Worm (Caenorhabditis elegans) whole organism, young adult: ENCODE results near the gene sma-6.
A peak's percentile ranks its signal among the peaks of the same experiment; 100 is the strongest.

Source experiments
- B0336.3 ChIP-seq: fragments of 200-800 bp; sonication (Bioruptor generic); IDR thresholded peaks from 2 replicates; pipeline ENCODE4 v1.3.6; 2022; ENCODE audit warnings: missing genetic modification characterization, missing compliant biosample characterization
- C06A6.2 ChIP-seq: fragments of 200-800 bp; sonication (Bioruptor generic); conservative IDR thresholded peaks from 2 replicates; pipeline ENCODE4 v1.3.6; 2022; ENCODE audit warnings: missing genetic modification characterization, missing compliant biosample characterization
- F10E7.11 ChIP-seq: sonication (generic microtip); optimal IDR thresholded peaks from 2 replicates; lab custom pipeline; 2017; ENCODE audit warnings: mild to moderate bottlenecking, missing genetic modification characterization, moderate library complexity, missing compliant biosample characterization
- F22D6.2 ChIP-seq: sonication (generic microtip); optimal IDR thresholded peaks from 2 replicates; lab custom pipeline; 2016; ENCODE audit warnings: mild to moderate bottlenecking, missing genetic modification characterization, missing compliant biosample characterization
- F23B12.7 ChIP-seq: sonication (generic microtip); optimal IDR thresholded peaks from 2 replicates; lab custom pipeline; 2017; ENCODE audit warnings: missing genetic modification characterization, mild to moderate bottlenecking, missing compliant biosample characterization, antibody characterized with exemption, moderate library complexity; ENCODE audit not compliant: insufficient read depth
- F39B2.1 ChIP-seq: fragments of 200-800 bp; sonication (Bioruptor generic); IDR thresholded peaks from 2 replicates; pipeline ENCODE4 v1.3.6; 2022; ENCODE audit warnings: missing genetic modification reagents, missing genetic modification characterization, missing compliant biosample characterization
- F57A8.1 ChIP-seq: fragments of 200-800 bp; sonication (Bioruptor generic); optimal IDR thresholded peaks from 2 replicates; lab custom pipeline; 2018; ENCODE audit warnings: mild to moderate bottlenecking, missing genetic modification characterization, moderate library complexity, missing compliant biosample characterization
- F57C9.4 ChIP-seq: sonication (generic microtip); optimal IDR thresholded peaks from 2 replicates; lab custom pipeline; 2017; ENCODE audit warnings: mild to moderate bottlenecking, missing genetic modification characterization, missing compliant biosample characterization
- K11D2.4 ChIP-seq: fragments of 200-800 bp; sonication (Bioruptor generic); IDR thresholded peaks from 2 replicates; pipeline ENCODE4 v1.3.6; 2022; ENCODE audit warnings: missing genetic modification reagents, missing genetic modification characterization, missing compliant biosample characterization
- K12H6.12 ChIP-seq: fragments of 200-800 bp; sonication (Bioruptor generic); optimal IDR thresholded peaks from 2 replicates; lab custom pipeline; 2018; ENCODE audit warnings: mild to moderate bottlenecking, missing genetic modification characterization, missing compliant biosample characterization
- T26A5.8 ChIP-seq: sonication (generic microtip); optimal IDR thresholded peaks from 2 replicates; lab custom pipeline; 2016; ENCODE audit warnings: missing genetic modification characterization, missing compliant biosample characterization
- Y56A3A.18 ChIP-seq: fragments of 200-800 bp; sonication (Bioruptor generic); IDR thresholded peaks from 2 replicates; pipeline ENCODE4 v1.3.6; 2022; ENCODE audit warnings: missing genetic modification reagents, missing genetic modification characterization, missing compliant biosample characterization
- attf-5 ChIP-seq: fragments of 200-800 bp; sonication (Bioruptor generic); optimal IDR thresholded peaks from 2 replicates; lab custom pipeline; 2018; ENCODE audit warnings: mild to moderate bottlenecking, missing genetic modification characterization, missing compliant biosample characterization
- bed-1 ChIP-seq: fragments of 200-800 bp; sonication (Bioruptor generic); IDR thresholded peaks from 2 replicates; pipeline ENCODE4 v1.3.6; 2022; ENCODE audit warnings: missing genetic modification reagents, missing genetic modification characterization, missing compliant biosample characterization
- ccch-3 ChIP-seq: fragments of 200-800 bp; sonication (Bioruptor generic); optimal IDR thresholded peaks from 2 replicates; lab custom pipeline; 2018; ENCODE audit warnings: mild to moderate bottlenecking, missing genetic modification characterization, missing compliant biosample characterization
- cebp-1 ChIP-seq, 2 experiments: fragments of 200-800 bp in 1 of 2; sonication (Bioruptor generic) in 1 of 2; sonication (generic microtip) in 1 of 2; IDR thresholded peaks in 1 of 2; optimal IDR thresholded peaks in 1 of 2; 2 replicates each; pipeline versions ENCODE4 v1.3.6 to Lab custom; 2017 to 2022; ENCODE audit warnings: missing compliant biosample characterization in 2 of 2, missing genetic modification characterization in 2 of 2, mild to moderate bottlenecking in 1 of 2, missing genetic modification reagents in 1 of 2, moderate library complexity in 1 of 2
- ceh-40 ChIP-seq: fragments of 200-800 bp; sonication (Bioruptor generic); IDR thresholded peaks from 2 replicates; pipeline ENCODE4 v1.3.6; 2022; ENCODE audit warnings: missing genetic modification characterization, missing compliant biosample characterization
- dox-1 ChIP-seq: fragments of 200-800 bp; sonication (Bioruptor generic); IDR thresholded peaks from 2 replicates; pipeline ENCODE4 v1.3.6; 2022; ENCODE audit warnings: missing genetic modification reagents, missing genetic modification characterization, missing compliant biosample characterization
- dpff-1 ChIP-seq: sonication (generic microtip); optimal IDR thresholded peaks from 2 replicates; lab custom pipeline; 2017; ENCODE audit warnings: mild to moderate bottlenecking, missing genetic modification characterization, missing compliant biosample characterization
- dpl-1 ChIP-seq: fragments of 150-350 bp; optimal IDR thresholded peaks from 2 replicates; lab custom pipeline; 2014; ENCODE audit warnings: missing biosample characterization, missing genetic modification reagents, missing genetic modification characterization
- efl-1 ChIP-seq: fragments of 150-350 bp; optimal IDR thresholded peaks from 2 replicates; lab custom pipeline; 2014; ENCODE audit warnings: missing biosample characterization, missing genetic modification reagents, missing genetic modification characterization
- egrh-3 ChIP-seq: fragments of 200-800 bp; sonication (Bioruptor generic); IDR thresholded peaks from 2 replicates; pipeline ENCODE4 v1.3.6; 2022; ENCODE audit warnings: missing genetic modification reagents, missing genetic modification characterization, missing compliant biosample characterization
- him-1 ChIP-seq: sonication (generic microtip); optimal IDR thresholded peaks from 2 replicates; lab custom pipeline; 2016; ENCODE audit warnings: missing genotype, missing genetic modification reagents, missing genetic modification characterization, missing compliant biosample characterization
- hlh-26 ChIP-seq: fragments of 200-800 bp; sonication (Bioruptor generic); conservative IDR thresholded peaks from 2 replicates; pipeline ENCODE4 v1.3.6; 2022; ENCODE audit warnings: missing genetic modification reagents, missing genetic modification characterization, missing compliant biosample characterization
- hmg-1.2 ChIP-seq: fragments of 200-800 bp; sonication (Bioruptor generic); IDR thresholded peaks from 2 replicates; pipeline ENCODE4 v1.3.6; 2022; ENCODE audit warnings: missing genetic modification reagents, missing genetic modification characterization, missing compliant biosample characterization
- let-607 ChIP-seq, 2 experiments: fragments of 200-800 bp in 1 of 2; sonication (Bioruptor generic) in 1 of 2; sonication (generic microtip) in 1 of 2; optimal IDR thresholded peaks; 2 replicates each; lab custom pipeline; 2016 to 2018; ENCODE audit warnings: mild to moderate bottlenecking in 2 of 2, missing compliant biosample characterization in 2 of 2, missing genetic modification characterization in 2 of 2, moderate library complexity in 2 of 2, missing genotype in 1 of 2
- lin-40 ChIP-seq: sonication (generic microtip); optimal IDR thresholded peaks from 2 replicates; lab custom pipeline; 2016; ENCODE audit warnings: missing genetic modification characterization, mild to moderate bottlenecking, missing compliant biosample characterization, missing genotype, missing genetic modification reagents
- madf-3 ChIP-seq: fragments of 200-800 bp; sonication (Bioruptor generic); IDR thresholded peaks from 2 replicates; pipeline ENCODE4 v1.3.6; 2022; ENCODE audit warnings: missing genetic modification reagents, missing genetic modification characterization, missing compliant biosample characterization
- mes-4 ChIP-seq: sonication (generic microtip); optimal IDR thresholded peaks from 2 replicates; lab custom pipeline; 2016; ENCODE audit warnings: missing genotype, missing genetic modification characterization, missing compliant biosample characterization
- nfya-2 ChIP-seq: fragments of 200-800 bp; sonication (Bioruptor generic); IDR thresholded peaks from 2 replicates; pipeline ENCODE4 v1.3.6; 2022; ENCODE audit warnings: missing genetic modification reagents, missing genetic modification characterization, missing compliant biosample characterization
- nfyb-1 ChIP-seq: fragments of 200-800 bp; sonication (Bioruptor generic); IDR thresholded peaks from 2 replicates; pipeline ENCODE4 v1.3.6; 2022; ENCODE audit warnings: missing genetic modification reagents, missing genetic modification characterization, missing compliant biosample characterization
- nhr-120 ChIP-seq: fragments of 200-800 bp; sonication (Bioruptor generic); IDR thresholded peaks from 2 replicates; pipeline ENCODE4 v1.3.6; 2022; ENCODE audit warnings: missing genetic modification characterization, missing compliant biosample characterization
- nhr-80 ChIP-seq: sonication (generic microtip); optimal IDR thresholded peaks from 2 replicates; lab custom pipeline; 2016; ENCODE audit warnings: missing genetic modification characterization, missing compliant biosample characterization
- pbrm-1 ChIP-seq: fragments of 200-800 bp; sonication (Bioruptor generic); IDR thresholded peaks from 2 replicates; pipeline ENCODE4 v1.3.6; 2022; ENCODE audit warnings: missing genetic modification reagents, missing genetic modification characterization, missing compliant biosample characterization
- repo-1 ChIP-seq: sonication (generic microtip); optimal IDR thresholded peaks from 2 replicates; lab custom pipeline; 2017; ENCODE audit warnings: mild to moderate bottlenecking, missing genetic modification characterization, missing compliant biosample characterization
- snpc-1.3 ChIP-seq: sonication (generic microtip); optimal IDR thresholded peaks from 2 replicates; lab custom pipeline; 2017; ENCODE audit warnings: missing genetic modification characterization, mild to moderate bottlenecking, missing compliant biosample characterization, antibody characterized with exemption, moderate library complexity, missing genotype, missing genetic modification reagents; ENCODE audit not compliant: insufficient read depth
- snpc-3.4 ChIP-seq: sonication (generic microtip); optimal IDR thresholded peaks from 2 replicates; lab custom pipeline; 2017; ENCODE audit warnings: missing genetic modification characterization, mild to moderate bottlenecking, missing compliant biosample characterization, antibody characterized with exemption, moderate library complexity, missing genotype, missing genetic modification reagents
- somi-1 ChIP-seq: fragments of 200-800 bp; sonication (Bioruptor generic); optimal IDR thresholded peaks from 2 replicates; lab custom pipeline; 2018; ENCODE audit warnings: mild to moderate bottlenecking, missing genetic modification characterization, missing compliant biosample characterization
- tlf-1 ChIP-seq: fragments of 200-800 bp; sonication (Bioruptor generic); optimal IDR thresholded peaks from 2 replicates; lab custom pipeline; 2018; ENCODE audit warnings: mild to moderate bottlenecking, missing genetic modification characterization, missing compliant biosample characterization
- unc-62 ChIP-seq: fragments of 150-350 bp; optimal IDR thresholded peaks from 2 replicates; lab custom pipeline; 2014; ENCODE audit warnings: missing biosample characterization, missing genetic modification reagents, missing genetic modification characterization
- zfh-2 ChIP-seq: fragments of 200-800 bp; sonication (Bioruptor generic); conservative IDR thresholded peaks from 2 replicates; pipeline ENCODE4 v1.3.6; 2022; ENCODE audit warnings: missing genetic modification reagents, missing genetic modification characterization, missing compliant biosample characterization
- ztf-18 ChIP-seq: sonication (generic microtip); optimal IDR thresholded peaks from 2 replicates; lab custom pipeline; 2016; ENCODE audit warnings: missing genotype, mild to moderate bottlenecking, missing genetic modification characterization, missing compliant biosample characterization
- ztf-25 ChIP-seq: fragments of 200-800 bp; sonication (Bioruptor generic); IDR thresholded peaks from 2 replicates; pipeline ENCODE4 v1.3.6; 2022; ENCODE audit warnings: missing genetic modification reagents, missing genetic modification characterization, missing compliant biosample characterization
- ztf-26 ChIP-seq: sonication (generic microtip); optimal IDR thresholded peaks from 2 replicates; lab custom pipeline; 2017; ENCODE audit warnings: missing genetic modification characterization, missing compliant biosample characterization

sma-6 gene

DNA sequence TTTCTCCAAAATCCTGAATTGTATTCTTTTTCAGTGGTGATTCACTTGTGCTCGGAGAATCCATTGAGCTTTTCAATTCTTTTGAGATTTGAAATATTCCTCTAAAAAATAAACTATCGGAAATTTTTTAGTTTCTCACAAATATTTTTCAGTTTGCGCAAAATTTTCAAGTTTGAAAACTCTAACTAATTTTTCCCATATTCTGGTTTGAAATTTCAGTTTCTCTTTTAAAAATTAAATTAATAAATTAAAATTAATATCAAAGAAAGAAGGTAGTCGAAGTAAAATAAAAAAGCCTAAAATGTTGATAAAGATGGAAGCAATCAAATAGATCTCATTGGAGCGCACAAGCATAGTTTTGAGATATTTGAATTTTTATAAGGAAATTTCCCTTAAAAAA, 27.6 kb downstream of the sma-6 start, which contains the start of gene C32D5.10:
Gene C32D5.10, minus strand, starts transcription at position 101 of the 400 bp plus-strand sequence.
- TF ChIP-seq mes-4 (tag; lab: Kevin White, UChicago) (no peak), nfya-2 (no peak), F39B2.1 (GFP tag; lab: Robert Waterston, UW) (no peak), ztf-25 (GFP tag; lab: Robert Waterston, UW) (no peak), attf-5 (GFP tag; lab: Kevin White, UChicago) (no peak), B0336.3 (GFP tag; lab: Robert Waterston, UW) (no peak), madf-3 (GFP tag; lab: Robert Waterston, UW) (no peak), nhr-80 (tag; lab: Kevin White, UChicago) (no peak), F57A8.1 (GFP tag; lab: Kevin White, UChicago) (no peak), bed-1 (GFP tag; lab: Robert Waterston, UW) (no peak), T26A5.8 (tag; lab: Kevin White, UChicago) (no peak), ceh-40 (GFP tag; lab: Robert Waterston, UW) (no peak), hlh-26 (GFP tag; lab: Robert Waterston, UW) (no peak)

DNA sequence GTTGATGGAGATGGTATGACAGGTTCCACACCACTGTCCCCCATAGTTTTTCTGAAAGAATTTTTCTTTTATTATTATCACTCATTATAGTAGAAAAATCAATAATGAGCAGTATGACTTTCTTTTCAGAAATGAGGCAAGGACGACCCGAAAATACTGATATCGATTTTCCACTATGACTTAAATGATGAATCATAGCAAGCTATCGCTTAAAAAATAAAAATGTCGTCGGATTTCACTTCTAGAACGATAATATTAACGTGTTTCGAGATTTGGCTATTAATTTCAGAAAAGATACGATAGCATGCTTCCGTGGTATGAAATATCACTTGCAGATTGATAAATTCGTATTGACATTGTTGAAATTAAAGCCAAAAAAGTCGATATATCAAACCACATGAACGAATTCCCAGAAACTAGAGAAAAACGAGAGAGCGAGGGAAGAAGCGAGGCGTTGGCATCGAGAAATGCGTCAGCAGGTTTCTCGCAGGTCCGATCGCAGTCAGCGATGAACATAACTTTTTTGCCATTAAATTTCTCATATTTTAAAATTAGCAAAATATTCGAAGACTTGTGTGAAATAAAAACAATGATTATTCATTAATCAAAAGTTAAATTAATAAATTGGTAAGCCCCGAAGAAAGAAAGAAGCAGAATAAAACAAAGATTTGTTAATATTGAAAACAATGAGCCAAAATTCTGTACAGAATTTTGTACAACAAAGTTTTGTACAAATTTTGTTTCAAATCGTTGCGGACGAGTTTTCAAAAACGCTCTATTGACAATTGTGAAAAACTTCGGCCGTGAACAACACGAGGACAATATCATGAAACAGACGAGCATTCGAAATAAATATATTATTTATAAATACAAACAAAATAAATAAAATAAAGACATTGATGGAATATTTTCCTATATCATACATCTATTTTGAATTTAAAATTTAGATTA, 31.4 kb downstream of the sma-6 start, which contains the start of gene C32D5.11:
Gene C32D5.11, minus strand, starts transcription at position 51 of the 951 bp plus-strand sequence.
- TF ChIP-seq dox-1: peak; percentile 65
- no peak for TF ChIP-seq nhr-120
- peak; percentile 41; the same call in 1 of the 2 replicates for TF ChIP-seq zfh-2 (GFP tag; lab: Robert Waterston, UW)
- TF ChIP-seq lin-40 (tag; lab: Kevin White, UChicago): peak; percentile 55
- peak; percentile 7 for TF ChIP-seq tlf-1 (GFP tag; lab: Kevin White, UChicago)
- no peak for TF ChIP-seq repo-1 (tag; lab: Kevin White, UChicago)
- TF ChIP-seq Y56A3A.18 (GFP tag; lab: Robert Waterston, UW): no peak
- no peak for TF ChIP-seq ztf-25 (GFP tag; lab: Robert Waterston, UW)
- TF ChIP-seq hmg-1.2 (GFP tag; lab: Robert Waterston, UW): peak; percentile 69
- TF ChIP-seq K11D2.4: no peak
- no peak for TF ChIP-seq dpff-1 (tag; lab: Kevin White, UChicago)
- peak; percentile 92 for TF ChIP-seq ztf-18 (tag; lab: Kevin White, UChicago)
- no peak for TF ChIP-seq T26A5.8 (tag; lab: Kevin White, UChicago)
- peak; percentile 22 for TF ChIP-seq efl-1 (GFP tag; lab: Kevin White, UChicago)
- no peak for TF ChIP-seq snpc-3.4 (tag; lab: Kevin White, UChicago)
- no peak for TF ChIP-seq snpc-1.3
- TF ChIP-seq cebp-1 (GFP tag; IDR thresholded peaks at IDR 0.05; lab: Robert Waterston, UW): no peak
- peak; percentile 65 for TF ChIP-seq cebp-1 (tag; optimal IDR thresholded peaks at IDR 0.05; lab: Kevin White, UChicago)
- TF ChIP-seq unc-62: no peak
- no peak for TF ChIP-seq him-1
- TF ChIP-seq nfyb-1 (GFP tag; lab: Robert Waterston, UW): 0 out of 2 replicates have a peak, but pooled peaks have one; percentile 38
- TF ChIP-seq dpl-1 (GFP tag; lab: Kevin White, UChicago): peak; percentile 22
- peak; percentile 14 for TF ChIP-seq K12H6.12
- TF ChIP-seq egrh-3 (GFP tag; lab: Robert Waterston, UW): no peak
- peak; percentile 70 for TF ChIP-seq F23B12.7 (tag; lab: Kevin White, UChicago)
- TF ChIP-seq F22D6.2 (tag; lab: Kevin White, UChicago): no peak
- TF ChIP-seq pbrm-1 (GFP tag; lab: Robert Waterston, UW): peak; percentile 35; the same call in 1 of the 2 replicates
- TF ChIP-seq F10E7.11 (tag; lab: Kevin White, UChicago): no peak
- TF ChIP-seq F57C9.4 (tag; lab: Kevin White, UChicago): no peak
- TF ChIP-seq ccch-3 (GFP tag; lab: Kevin White, UChicago): no peak
- no peak for TF ChIP-seq somi-1 (GFP tag; lab: Kevin White, UChicago)
- no peak for TF ChIP-seq ztf-26 (tag; lab: Kevin White, UChicago)
- TF ChIP-seq C06A6.2 (GFP tag; lab: Robert Waterston, UW): no peak
- TF ChIP-seq let-607 (tag; optimal IDR thresholded peaks at IDR 0.05; lab: Kevin White, UChicago): peak in 1 of 2 experiments; percentile 49
